Fruit fly (Drosophila melanogaster): ENCODE results near the gene bsf.

dm6 chr2L:18463610-18464009 lies 9.2 kb upstream of the bsf start:
- TF ChIP-seq Sp1 (GFP tag; optimal IDR thresholded peaks at IDR 0.05), result peak; percentile 84
- TF ChIP-seq Hnf4 (GFP tag; optimal IDR thresholded peaks at IDR 0.05), result peak; percentile 53
- TF ChIP-seq h (GFP tag; optimal IDR thresholded peaks at IDR 0.05), result peak; percentile 74
- TF ChIP-seq rgr (GFP tag; optimal IDR thresholded peaks at IDR 0.05), result peak; percentile 73
- TF ChIP-seq OdsH (GFP tag; optimal IDR thresholded peaks at IDR 0.05), result peak; percentile 77
- peak; percentile 14 for TF ChIP-seq dsf (GFP tag; optimal IDR thresholded peaks at IDR 0.05; ENCODE audit: borderline replicate concordance)
- no peak for TF ChIP-seq Vsx2 (GFP tag; optimal IDR thresholded peaks at IDR 0.05; ENCODE audit: partially characterized antibody)
- peak; percentile 36 for TF ChIP-seq CrebA (GFP tag; optimal IDR thresholded peaks at IDR 0.05; ENCODE audit: borderline replicate concordance)
- TF ChIP-seq Dfd (GFP tag; optimal IDR thresholded peaks at IDR 0.05), result no peak
- TF ChIP-seq psq (GFP tag; optimal IDR thresholded peaks at IDR 0.05), result no peak

Measured in whole organism, wandering third instar larva.